Worm (Caenorhabditis elegans): ENCODE results near the gene str-20.

The str-20 gene

ce11 chrV:724470-724890 is 31.8 kb upstream of the str-20 start:
- TF ChIP-seq ceh-36 (tag; optimal IDR thresholded peaks at IDR 0.05) (no peak), tbx-37 (GFP tag; conservative IDR thresholded peaks at IDR 0.05) (no peak), hmbx-1 (tag; optimal IDR thresholded peaks at IDR 0.05) (no peak)

- TF ChIP-seq hmbx-1 (tag; optimal IDR thresholded peaks at IDR 0.05) (no peak), scrt-1 (GFP tag; IDR thresholded peaks at IDR 0.05) (no peak), ama-1 (optimal IDR thresholded peaks at IDR 0.05) (no peak), aly-1 (tag; optimal IDR thresholded peaks at IDR 0.05) (no peak), hmg-4 (GFP tag; optimal IDR thresholded peaks at IDR 0.05) (no peak), tra-4 (tag; optimal IDR thresholded peaks at IDR 0.05) (no peak), ceh-13 (GFP tag; optimal IDR thresholded peaks at IDR 0.05) (no peak), flt-1 (GFP tag; IDR thresholded peaks at IDR 0.05) (no peak), pes-1 (GFP tag; IDR thresholded peaks at IDR 0.05) (no peak), ets-7 (tag; optimal IDR thresholded peaks at IDR 0.05) (no peak), ceh-36 (tag; optimal IDR thresholded peaks at IDR 0.05) (no peak), hnd-1 (tag; optimal IDR thresholded peaks at IDR 0.05) (no peak), sea-1 (GFP tag; conservative IDR thresholded peaks at IDR 0.05) (no peak), tbx-11 (GFP tag; IDR thresholded peaks at IDR 0.05) (no peak), tbx-37 (GFP tag; conservative IDR thresholded peaks at IDR 0.05) (no peak), F13C5.2 (tag; optimal IDR thresholded peaks at IDR 0.05) (no peak), B0310.2 (tag; optimal IDR thresholded peaks at IDR 0.05) (no peak)
Measured at ce11 chrV:724946-725806, 31.1 kb upstream of the str-20 start.

ce11 chrV:725807-726572 is 30.3 kb upstream of the str-20 start:
- TF ChIP-seq ama-1 (optimal IDR thresholded peaks at IDR 0.05) (no peak), aly-1 (tag; optimal IDR thresholded peaks at IDR 0.05) (peak; percentile 12)

- TF ChIP-seq pes-1 (GFP tag; IDR thresholded peaks at IDR 0.05) = no peak
- no peak for TF ChIP-seq scrt-1 (GFP tag; IDR thresholded peaks at IDR 0.05)
- TF ChIP-seq sea-1 (GFP tag; conservative IDR thresholded peaks at IDR 0.05) = no peak
- TF ChIP-seq F13C5.2 (tag; optimal IDR thresholded peaks at IDR 0.05) = no peak
- no peak for TF ChIP-seq hmg-4 (GFP tag; optimal IDR thresholded peaks at IDR 0.05)
Measured at ce11 chrV:726573-727483, 29.4 kb upstream of the str-20 start.

- TF ChIP-seq pes-1 (GFP tag; IDR thresholded peaks at IDR 0.05) = no peak
- no peak for TF ChIP-seq F13C5.2 (tag; optimal IDR thresholded peaks at IDR 0.05)
- no peak for TF ChIP-seq tra-4 (tag; optimal IDR thresholded peaks at IDR 0.05)
Measured at ce11 chrV:727484-728351, 28.6 kb upstream of the str-20 start, which contains the start of the genes icl-1 and srh-2. TSS of gene icl-1 (minus strand) at chrV:728004. TSS of gene srh-2 (plus strand) at chrV:728301.

ce11 chrV:728822-729493 is 27.3 kb upstream of the str-20 start:
- TF ChIP-seq ets-7 (tag; optimal IDR thresholded peaks at IDR 0.05) = no peak
- no peak for TF ChIP-seq flt-1 (GFP tag; IDR thresholded peaks at IDR 0.05)
- no peak for TF ChIP-seq pes-1 (GFP tag; IDR thresholded peaks at IDR 0.05)
- TF ChIP-seq ceh-36 (tag; optimal IDR thresholded peaks at IDR 0.05) = no peak
- TF ChIP-seq tbx-37 (GFP tag; conservative IDR thresholded peaks at IDR 0.05) = no peak
- no peak for TF ChIP-seq ama-1 (optimal IDR thresholded peaks at IDR 0.05)
- TF ChIP-seq tbx-11 (GFP tag; IDR thresholded peaks at IDR 0.05) = no peak
- no peak for TF ChIP-seq hmbx-1 (tag; optimal IDR thresholded peaks at IDR 0.05)
- TF ChIP-seq ceh-13 (GFP tag; optimal IDR thresholded peaks at IDR 0.05) = no peak
- no peak for TF ChIP-seq hnd-1 (tag; optimal IDR thresholded peaks at IDR 0.05)
- TF ChIP-seq aly-1 (tag; optimal IDR thresholded peaks at IDR 0.05) = no peak
- no peak for TF ChIP-seq scrt-1 (GFP tag; IDR thresholded peaks at IDR 0.05)

ce11 chrV:730216-730615 is 26.1 kb upstream of the str-20 start:
- TF ChIP-seq ceh-36 (tag; optimal IDR thresholded peaks at IDR 0.05) = no peak
- no peak for TF ChIP-seq pes-1 (GFP tag; IDR thresholded peaks at IDR 0.05)
- TF ChIP-seq hmbx-1 (tag; optimal IDR thresholded peaks at IDR 0.05) = no peak
- no peak for TF ChIP-seq tra-4 (tag; optimal IDR thresholded peaks at IDR 0.05)
- no peak for TF ChIP-seq flt-1 (GFP tag; IDR thresholded peaks at IDR 0.05)
- no peak for TF ChIP-seq hmg-4 (GFP tag; optimal IDR thresholded peaks at IDR 0.05)
- no peak for TF ChIP-seq ets-7 (tag; optimal IDR thresholded peaks at IDR 0.05)

Data from whole organism, early embryonic.